Fruit fly (Drosophila melanogaster) whole organism, embryonic: ENCODE data around the gene SLC5A11.
A peak's percentile ranks its signal among the peaks of the same experiment; 100 is the strongest.

Source experiments
- Bgb ChIP-seq: fragments of 200-800 bp; sonication (Bioruptor generic); IDR thresholded peaks from 2 replicates; pipeline ENCODE4 v1.3.6; 2022; ENCODE audit warnings: missing biosample characterization, missing genetic modification characterization; ENCODE audit not compliant: partially characterized antibody
- CG10959 ChIP-seq: fragments of 200-800 bp; sonication (Bioruptor generic); IDR thresholded peaks from 2 replicates; pipeline ENCODE4 v1.3.6; 2022; ENCODE audit warnings: missing biosample characterization, missing genetic modification characterization
- CG11696 ChIP-seq: fragments of 200-800 bp; sonication (Bioruptor generic); IDR thresholded peaks from 2 replicates; pipeline ENCODE4 v1.3.6; 2022; ENCODE audit warnings: missing biosample characterization, missing genetic modification characterization
- CG12219 ChIP-seq: fragments of 200-800 bp; sonication (Bioruptor generic); optimal IDR thresholded peaks from 3 replicates; lab custom pipeline; 2018; ENCODE audit warnings: missing biosample characterization, mild to moderate bottlenecking, missing genetic modification characterization
- CG12236 ChIP-seq: fragments of 200-800 bp; sonication (Bioruptor generic); optimal IDR thresholded peaks from 2 replicates; lab custom pipeline; 2016; ENCODE audit warnings: missing biosample characterization, missing genetic modification characterization
- CG1529 ChIP-seq: fragments of 200-800 bp; sonication (Bioruptor generic); optimal IDR thresholded peaks from 3 replicates; lab custom pipeline; 2018; ENCODE audit warnings: missing biosample characterization, missing genetic modification characterization
- CG1603 ChIP-seq: fragments of 200-800 bp; sonication (Bioruptor generic); optimal IDR thresholded peaks from 2 replicates; lab custom pipeline; 2019; ENCODE audit warnings: missing biosample characterization, mild to moderate bottlenecking, missing genetic modification characterization, moderate library complexity
- CG17912 ChIP-seq: fragments of 200-800 bp; sonication (Bioruptor generic); optimal IDR thresholded peaks from 2 replicates; lab custom pipeline; 2018; ENCODE audit warnings: missing biosample characterization, mild to moderate bottlenecking, missing genetic modification characterization
- CG1792 ChIP-seq: fragments of 200-800 bp; sonication (Bioruptor generic); optimal IDR thresholded peaks from 2 replicates; lab custom pipeline; 2016; ENCODE audit warnings: missing biosample characterization, missing genetic modification characterization
- CG18619 ChIP-seq: fragments of 200-800 bp; sonication (Bioruptor generic); optimal IDR thresholded peaks from 3 replicates; lab custom pipeline; 2017; ENCODE audit warnings: missing biosample characterization, mild to moderate bottlenecking, missing genetic modification characterization
- CG18764 ChIP-seq: fragments of 200-800 bp; sonication (Bioruptor generic); optimal IDR thresholded peaks from 3 replicates; lab custom pipeline; 2016; ENCODE audit warnings: missing biosample characterization, missing genetic modification characterization
- CG2116 ChIP-seq: fragments of 200-800 bp; sonication (Bioruptor generic); optimal IDR thresholded peaks from 3 replicates; lab custom pipeline; 2018; ENCODE audit warnings: missing biosample characterization, mild to moderate bottlenecking, missing genetic modification characterization
- CG30020 ChIP-seq: fragments of 200-800 bp; optimal IDR thresholded peaks from 2 replicates; lab custom pipeline; 2019; ENCODE audit warnings: missing biosample characterization, mild to moderate bottlenecking, missing genetic modification characterization, moderate library complexity
- CG3163 ChIP-seq: fragments of 200-800 bp; sonication (Bioruptor generic); optimal IDR thresholded peaks from 3 replicates; lab custom pipeline; 2016; ENCODE audit warnings: missing biosample characterization, missing genetic modification characterization
- CG3726 ChIP-seq: fragments of 200-800 bp; sonication (Bioruptor generic); IDR thresholded peaks from 3 replicates; pipeline ENCODE4, ENCODE4 v1.3.6; 2022; ENCODE audit warnings: missing biosample characterization, missing genetic modification characterization
- CG42726 ChIP-seq: fragments of 200-800 bp; sonication (Bioruptor generic); IDR thresholded peaks from 2 replicates; pipeline ENCODE4 v1.3.6; 2022; ENCODE audit warnings: missing biosample characterization, missing genetic modification characterization; ENCODE audit not compliant: partially characterized antibody
- CG4617 ChIP-seq: fragments of 200-800 bp; sonication (Bioruptor generic); optimal IDR thresholded peaks from 3 replicates; lab custom pipeline; 2016; ENCODE audit warnings: missing biosample characterization, missing genetic modification characterization, borderline replicate concordance
- CG6854 ChIP-seq: fragments of 200-800 bp; sonication (Bioruptor generic); optimal IDR thresholded peaks from 3 replicates; lab custom pipeline; 2017; ENCODE audit warnings: missing biosample characterization, mild to moderate bottlenecking, missing genetic modification characterization
- CG7839 ChIP-seq: fragments of 200-800 bp; sonication (Bioruptor generic); optimal IDR thresholded peaks from 3 replicates; lab custom pipeline; 2018; ENCODE audit warnings: missing biosample characterization, mild to moderate bottlenecking, missing genetic modification characterization, moderate library complexity
- CG8089 ChIP-seq: fragments of 200-800 bp; sonication (Bioruptor generic); optimal IDR thresholded peaks from 3 replicates; lab custom pipeline; 2016; ENCODE audit warnings: missing biosample characterization, missing genetic modification characterization
- CG8388 ChIP-seq: fragments of 200-800 bp; sonication (Bioruptor generic); optimal IDR thresholded peaks from 2 replicates; lab custom pipeline; 2019; ENCODE audit warnings: missing biosample characterization, mild to moderate bottlenecking, missing genetic modification characterization, moderate library complexity
- CG8765 ChIP-seq: fragments of 200-800 bp; sonication (Bioruptor generic); IDR thresholded peaks from 2 replicates; pipeline ENCODE4 v1.3.6; 2022; ENCODE audit warnings: missing biosample characterization, missing genetic modification characterization
- CG8924 ChIP-seq: fragments of 200-800 bp; optimal IDR thresholded peaks from 3 replicates; lab custom pipeline; 2019; ENCODE audit warnings: missing biosample characterization, mild to moderate bottlenecking, missing genetic modification characterization, moderate library complexity
- Deaf1 ChIP-seq: fragments of 200-800 bp; optimal IDR thresholded peaks from 3 replicates; lab custom pipeline; 2019; ENCODE audit warnings: missing biosample characterization, mild to moderate bottlenecking, missing genetic modification characterization, moderate library complexity
- Dref ChIP-seq: fragments of 200-800 bp; sonication (Bioruptor generic); IDR thresholded peaks from 2 replicates; pipeline ENCODE4 v1.3.6; 2022; ENCODE audit warnings: missing biosample characterization, missing genetic modification characterization
- Mad ChIP-seq: fragments of 200-800 bp; sonication (Bioruptor generic); optimal IDR thresholded peaks from 2 replicates; lab custom pipeline; 2016; ENCODE audit warnings: missing biosample characterization, missing genetic modification characterization
- Mes4 ChIP-seq: fragments of 200-800 bp; sonication (Bioruptor generic); optimal IDR thresholded peaks from 2 replicates; lab custom pipeline; 2016; ENCODE audit warnings: missing biosample characterization, missing genetic modification characterization
- NK7.1 ChIP-seq: fragments of 200-800 bp; sonication (Bioruptor generic); optimal IDR thresholded peaks from 3 replicates; lab custom pipeline; 2016; ENCODE audit warnings: missing biosample characterization, missing genetic modification characterization
- Oaz ChIP-seq: fragments of 200-800 bp; sonication (Bioruptor generic); IDR thresholded peaks from 2 replicates; pipeline ENCODE4 v1.3.6; 2022; ENCODE audit warnings: missing biosample characterization, missing genetic modification characterization
- Scr ChIP-seq: fragments of 200-800 bp; sonication (Bioruptor generic); IDR thresholded peaks from 2 replicates; pipeline ENCODE4 v1.3.6; 2022; ENCODE audit warnings: missing biosample characterization, missing genetic modification characterization; ENCODE audit not compliant: partially characterized antibody
- Sry-δ ChIP-seq: fragments of 200-800 bp; sonication (Bioruptor generic); optimal IDR thresholded peaks from 2 replicates; lab custom pipeline; 2016; ENCODE audit warnings: missing biosample characterization, missing genetic modification characterization
- al ChIP-seq: fragments of 200-800 bp; sonication (Bioruptor generic); IDR thresholded peaks from 2 replicates; pipeline ENCODE4 v1.3.6; 2022; ENCODE audit warnings: missing biosample characterization, missing genetic modification characterization
- bab2 ChIP-seq: fragments of 200-800 bp; sonication (Bioruptor generic); optimal IDR thresholded peaks from 2 replicates; lab custom pipeline; 2016; ENCODE audit warnings: missing biosample characterization, missing genetic modification characterization
- bbx ChIP-seq: fragments of 200-800 bp; sonication (Bioruptor generic); IDR thresholded peaks from 2 replicates; pipeline ENCODE4 v1.3.6; 2022; ENCODE audit warnings: missing biosample characterization, missing genetic modification characterization; ENCODE audit not compliant: partially characterized antibody
- br ChIP-seq: fragments of >200 bp; optimal IDR thresholded peaks from 2 replicates; lab custom pipeline; 2017
- bsh ChIP-seq, 2 experiments: fragments of 200-800 bp; sonication (Bioruptor generic); optimal IDR thresholded peaks; 2 replicates each; lab custom pipeline; 2017 to 2018; ENCODE audit warnings: mild to moderate bottlenecking in 2 of 2, missing biosample characterization in 2 of 2, missing genetic modification characterization in 2 of 2, moderate library complexity in 1 of 2
- dpn ChIP-seq, 2 experiments: fragments of 200-800 bp; sonication (Bioruptor generic); optimal IDR thresholded peaks; 3 replicates each; lab custom pipeline; 2016; ENCODE audit warnings: missing biosample characterization in 2 of 2, missing genetic modification characterization in 2 of 2
- emc ChIP-seq: fragments of 200-800 bp; sonication (Bioruptor generic); optimal IDR thresholded peaks from 2 replicates; lab custom pipeline; 2016; ENCODE audit warnings: missing biosample characterization, missing genetic modification characterization
- ems ChIP-seq: fragments of 200-800 bp; sonication (Bioruptor generic); optimal IDR thresholded peaks from 3 replicates; lab custom pipeline; 2016; ENCODE audit warnings: missing biosample characterization, missing genetic modification characterization
- knrl ChIP-seq: fragments of 200-800 bp; sonication (Bioruptor generic); IDR thresholded peaks from 3 replicates; pipeline ENCODE4 v1.3.6; 2022; ENCODE audit warnings: missing biosample characterization, missing genetic modification characterization; ENCODE audit not compliant: partially characterized antibody
- lmd ChIP-seq: fragments of 200-800 bp; sonication (Bioruptor generic); IDR thresholded peaks from 2 replicates; pipeline ENCODE4 v1.3.6; 2022; ENCODE audit warnings: missing biosample characterization, missing genetic modification characterization
- nerfin-2 ChIP-seq: fragments of 200-800 bp; sonication (Bioruptor generic); IDR thresholded peaks from 2 replicates; pipeline ENCODE4 v1.3.6; 2022; ENCODE audit warnings: missing biosample characterization, missing genetic modification characterization; ENCODE audit not compliant: partially characterized antibody
- odd ChIP-seq: fragments of 200-800 bp; sonication (Bioruptor generic); optimal IDR thresholded peaks from 2 replicates; lab custom pipeline; 2017; ENCODE audit warnings: missing biosample characterization, mild to moderate bottlenecking, missing genetic modification characterization
- org-1 ChIP-seq: fragments of 200-800 bp; sonication (Bioruptor generic); optimal IDR thresholded peaks from 2 replicates; lab custom pipeline; 2017; ENCODE audit warnings: missing biosample characterization, missing genetic modification characterization
- pnt ChIP-seq: fragments of 200-800 bp; sonication (Bioruptor generic); optimal IDR thresholded peaks from 3 replicates; lab custom pipeline; 2016; ENCODE audit warnings: missing biosample characterization, missing genetic modification characterization
- so ChIP-seq: fragments of 200-800 bp; sonication (Bioruptor generic); IDR thresholded peaks from 3 replicates; pipeline ENCODE4 v1.3.6; 2022; ENCODE audit warnings: missing biosample characterization, missing genetic modification characterization
- tgo ChIP-seq: fragments of 200-800 bp; sonication (Bioruptor generic); IDR thresholded peaks from 3 replicates; pipeline ENCODE4 v1.3.6; 2022; ENCODE audit warnings: missing biosample characterization, missing genetic modification characterization
- tin ChIP-seq: fragments of 200-800 bp; sonication (Bioruptor generic); optimal IDR thresholded peaks from 3 replicates; lab custom pipeline; 2016; ENCODE audit warnings: missing biosample characterization, missing genetic modification characterization
- wor ChIP-seq: fragments of 200-800 bp; sonication (Bioruptor generic); IDR thresholded peaks from 2 replicates; pipeline ENCODE4 v1.3.6; 2022; ENCODE audit warnings: missing biosample characterization, missing genetic modification characterization
- z ChIP-seq: fragments of 200-800 bp; sonication (Bioruptor generic); IDR thresholded peaks from 3 replicates; pipeline ENCODE4 v1.3.6; 2022; ENCODE audit warnings: missing biosample characterization, missing genetic modification characterization

SLC5A11 gene

DNA sequence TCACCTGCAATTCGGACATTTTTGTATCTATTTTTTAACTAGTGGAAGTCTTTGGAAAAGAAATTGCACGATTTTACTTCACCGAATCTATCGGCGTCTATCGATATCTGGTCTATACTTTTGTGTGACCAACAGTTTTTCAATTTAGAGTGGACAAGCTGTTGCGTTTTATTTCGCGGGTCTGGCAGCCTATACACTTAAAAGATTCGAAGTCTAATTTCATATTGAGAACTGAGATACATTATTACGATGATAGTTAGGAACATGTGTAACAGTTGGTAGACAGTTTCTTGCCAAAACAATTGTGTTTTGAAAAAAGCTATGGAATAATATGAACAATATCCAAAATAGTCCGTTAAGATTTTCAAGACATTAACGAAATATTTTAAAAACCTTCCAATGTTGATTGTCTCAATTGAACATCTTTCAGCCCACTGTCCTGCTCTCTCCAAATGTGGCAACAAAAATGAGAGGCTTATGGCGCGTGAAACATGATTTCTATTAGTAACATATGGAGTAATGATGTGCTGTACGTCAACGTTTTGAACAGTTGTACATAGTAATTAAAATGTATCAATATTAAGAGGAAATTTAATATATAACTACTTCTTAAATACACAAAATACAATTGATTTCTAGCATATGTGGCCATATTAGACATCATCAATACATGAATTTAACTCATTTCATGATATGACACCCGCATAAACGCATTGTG, 42.5 kb downstream of the SLC5A11 start, which contains the start of gene Acbp1 (continued):
- TF ChIP-seq Deaf1 (tag; lab: Kevin White, UChicago) (peak; percentile 89), wor (GFP tag; lab: Robert Waterston, UW) (peak; percentile 68), bab2 (GFP tag; lab: Kevin White, UChicago) (peak; percentile 93), so (GFP tag; lab: Robert Waterston, UW) (peak; percentile 94), Sry-δ (GFP tag; lab: Kevin White, UChicago) (peak; percentile 89), CG8388 (GFP tag; lab: Kevin White, UChicago) (peak; percentile 97), tgo (GFP tag; lab: Robert Waterston, UW) (peak; percentile 90), CG4617 (GFP tag; lab: Kevin White, UChicago) (peak; percentile 82), bsh (GFP tag; optimal IDR thresholded peaks at IDR 0.05; lab: Kevin White, UChicago) (peak; percentile 94 to 98), CG18764 (GFP tag; lab: Kevin White, UChicago) (peak; percentile 88), ems (GFP tag; lab: Kevin White, UChicago) (peak; percentile 90), CG7839 (peak; percentile 97), CG18619 (GFP tag; lab: Kevin White, UChicago) (peak; percentile 96), pnt (peak; percentile 95), br (lab: Kevin White, UChicago) (no peak), Bgb (GFP tag; lab: Robert Waterston, UW) (peak; percentile 83), CG8089 (GFP tag; lab: Kevin White, UChicago) (peak; percentile 92), nerfin-2 (peak; percentile 71), al (GFP tag; lab: Robert Waterston, UW) (peak; percentile 87), CG30020 (tag; lab: Kevin White, UChicago) (peak; percentile 90), CG8924 (peak; percentile 99), dpn (GFP tag; optimal IDR thresholded peaks at IDR 0.05; lab: Kevin White, UChicago) (peak; percentile 93 to 96), Dref (GFP tag; lab: Robert Waterston, UW) (peak; percentile 88), CG8765 (GFP tag; lab: Robert Waterston, UW) (no peak; the same call in 1 of the 2 replicates), CG12236 (GFP tag; lab: Kevin White, UChicago) (peak; percentile 89), CG1603 (tag; lab: Kevin White, UChicago) (peak; percentile 95), lmd (peak; percentile 93), CG17912 (GFP tag; lab: Kevin White, UChicago) (peak; percentile 89), CG2116 (GFP tag; lab: Kevin White, UChicago) (peak; percentile 82), Mad (GFP tag; lab: Kevin White, UChicago) (peak; percentile 91), tin (GFP tag; lab: Kevin White, UChicago) (peak; percentile 91), org-1 (peak; percentile 97), CG12219 (GFP tag; lab: Kevin White, UChicago) (peak; percentile 99), emc (GFP tag; lab: Kevin White, UChicago) (peak; percentile 75), NK7.1 (GFP tag; lab: Kevin White, UChicago) (peak; percentile 90), CG1529 (GFP tag; lab: Kevin White, UChicago) (peak; percentile 94), CG3163 (GFP tag; lab: Kevin White, UChicago) (peak; percentile 86), Scr (peak; percentile 78), bbx (GFP tag; lab: Robert Waterston, UW) (peak; percentile 79), CG3726 (peak; percentile 70; the same call in 2 of the 3 replicates), CG11696 (GFP tag; lab: Robert Waterston, UW) (peak; percentile 77), Oaz (GFP tag; lab: Robert Waterston, UW) (peak; percentile 76), CG6854 (GFP tag; lab: Kevin White, UChicago) (peak; percentile 99), z (GFP tag; lab: Robert Waterston, UW) (peak; percentile 54; the same call in 1 of the 3 replicates), CG42726 (GFP tag; lab: Robert Waterston, UW) (peak; percentile 74), CG1792 (GFP tag; lab: Kevin White, UChicago) (peak; percentile 94), knrl (peak; percentile 77), CG10959 (peak; percentile 79), odd (peak; percentile 99), Mes4 (GFP tag; lab: Kevin White, UChicago) (peak; percentile 92)
